Worm (Caenorhabditis elegans) whole organism, young adult: ENCODE data around the gene Y43F8B.17.
A peak's percentile ranks its signal among the peaks of the same experiment; 100 is the strongest.

ENCODE experiments used
- B0019.2 ChIP-seq: fragments of 200-800 bp; sonication (Bioruptor generic); conservative IDR thresholded peaks from 2 replicates; pipeline ENCODE4 v1.3.6; 2022; ENCODE audit warnings: missing genetic modification reagents, missing genetic modification characterization, missing compliant biosample characterization
- B0261.1 ChIP-seq: sonication (generic microtip); optimal IDR thresholded peaks from 2 replicates; lab custom pipeline; 2016; ENCODE audit warnings: mild to moderate bottlenecking, missing genetic modification characterization, moderate library complexity, missing compliant biosample characterization
- B0336.3 ChIP-seq: fragments of 200-800 bp; sonication (Bioruptor generic); IDR thresholded peaks from 2 replicates; pipeline ENCODE4 v1.3.6; 2022; ENCODE audit warnings: missing genetic modification characterization, missing compliant biosample characterization
- D2030.7 ChIP-seq: fragments of 200-800 bp; sonication (Bioruptor generic); IDR thresholded peaks from 2 replicates; pipeline ENCODE4 v1.3.6; 2022; ENCODE audit warnings: missing genetic modification reagents, missing genetic modification characterization, missing compliant biosample characterization
- F10E7.11 ChIP-seq: sonication (generic microtip); optimal IDR thresholded peaks from 2 replicates; lab custom pipeline; 2017; ENCODE audit warnings: mild to moderate bottlenecking, missing genetic modification characterization, moderate library complexity, missing compliant biosample characterization
- F57A8.1 ChIP-seq: fragments of 200-800 bp; sonication (Bioruptor generic); optimal IDR thresholded peaks from 2 replicates; lab custom pipeline; 2018; ENCODE audit warnings: mild to moderate bottlenecking, missing genetic modification characterization, moderate library complexity, missing compliant biosample characterization
- K11D2.4 ChIP-seq: fragments of 200-800 bp; sonication (Bioruptor generic); IDR thresholded peaks from 2 replicates; pipeline ENCODE4 v1.3.6; 2022; ENCODE audit warnings: missing genetic modification reagents, missing genetic modification characterization, missing compliant biosample characterization
- K12H6.12 ChIP-seq: fragments of 200-800 bp; sonication (Bioruptor generic); optimal IDR thresholded peaks from 2 replicates; lab custom pipeline; 2018; ENCODE audit warnings: mild to moderate bottlenecking, missing genetic modification characterization, missing compliant biosample characterization
- T26A5.8 ChIP-seq: sonication (generic microtip); optimal IDR thresholded peaks from 2 replicates; lab custom pipeline; 2016; ENCODE audit warnings: missing genetic modification characterization, missing compliant biosample characterization
- Y53G8AR.9 ChIP-seq: fragments of 200-800 bp; sonication (Bioruptor generic); conservative IDR thresholded peaks from 2 replicates; pipeline ENCODE4 v1.3.6; 2022; ENCODE audit warnings: missing genetic modification reagents, missing genetic modification characterization, missing compliant biosample characterization
- Y56A3A.18 ChIP-seq: fragments of 200-800 bp; sonication (Bioruptor generic); IDR thresholded peaks from 2 replicates; pipeline ENCODE4 v1.3.6; 2022; ENCODE audit warnings: missing genetic modification reagents, missing genetic modification characterization, missing compliant biosample characterization
- Y67H2A.10 ChIP-seq: fragments of 200-800 bp; sonication (Bioruptor generic); conservative IDR thresholded peaks from 2 replicates; pipeline ENCODE4 v1.3.6; 2022; ENCODE audit warnings: missing genetic modification reagents, missing genetic modification characterization, missing compliant biosample characterization
- aptf-2 ChIP-seq: fragments of 200-800 bp; sonication (Bioruptor generic); conservative IDR thresholded peaks from 2 replicates; pipeline ENCODE4 v1.3.6; 2022; ENCODE audit warnings: missing genetic modification reagents, missing genetic modification characterization, missing compliant biosample characterization
- atf-7 ChIP-seq: sonication (generic microtip); optimal IDR thresholded peaks from 2 replicates; lab custom pipeline; 2017; ENCODE audit warnings: mild to moderate bottlenecking, missing genetic modification characterization, missing compliant biosample characterization
- athp-1 ChIP-seq: sonication (generic microtip); optimal IDR thresholded peaks from 2 replicates; lab custom pipeline; 2017; ENCODE audit warnings: mild to moderate bottlenecking, missing genetic modification characterization, missing compliant biosample characterization
- attf-3 ChIP-seq: fragments of 200-800 bp; sonication (Bioruptor generic); conservative IDR thresholded peaks from 2 replicates; pipeline ENCODE4 v1.3.6; 2022; ENCODE audit warnings: missing genetic modification reagents, missing genetic modification characterization, missing compliant biosample characterization
- attf-5 ChIP-seq: fragments of 200-800 bp; sonication (Bioruptor generic); optimal IDR thresholded peaks from 2 replicates; lab custom pipeline; 2018; ENCODE audit warnings: mild to moderate bottlenecking, missing genetic modification characterization, missing compliant biosample characterization
- bed-1 ChIP-seq: fragments of 200-800 bp; sonication (Bioruptor generic); IDR thresholded peaks from 2 replicates; pipeline ENCODE4 v1.3.6; 2022; ENCODE audit warnings: missing genetic modification reagents, missing genetic modification characterization, missing compliant biosample characterization
- bed-2 ChIP-seq: fragments of 200-800 bp; sonication (Bioruptor generic); IDR thresholded peaks from 2 replicates; pipeline ENCODE4 v1.3.6; 2022; ENCODE audit warnings: missing genetic modification reagents, missing genetic modification characterization, missing compliant biosample characterization
- ccch-3 ChIP-seq: fragments of 200-800 bp; sonication (Bioruptor generic); optimal IDR thresholded peaks from 2 replicates; lab custom pipeline; 2018; ENCODE audit warnings: mild to moderate bottlenecking, missing genetic modification characterization, missing compliant biosample characterization
- cebp-1 ChIP-seq, 2 experiments: fragments of 200-800 bp in 1 of 2; sonication (Bioruptor generic) in 1 of 2; sonication (generic microtip) in 1 of 2; IDR thresholded peaks in 1 of 2; optimal IDR thresholded peaks in 1 of 2; 2 replicates each; pipeline versions ENCODE4 v1.3.6 to Lab custom; 2017 to 2022; ENCODE audit warnings: missing compliant biosample characterization in 2 of 2, missing genetic modification characterization in 2 of 2, mild to moderate bottlenecking in 1 of 2, missing genetic modification reagents in 1 of 2, moderate library complexity in 1 of 2
- cebp-2 ChIP-seq: fragments of 200-800 bp; sonication (Bioruptor generic); IDR thresholded peaks from 2 replicates; pipeline ENCODE4 v1.3.6; 2022; ENCODE audit warnings: missing genetic modification characterization, missing compliant biosample characterization
- ceh-100 ChIP-seq: fragments of 200-800 bp; sonication (Bioruptor generic); IDR thresholded peaks from 2 replicates; pipeline ENCODE4 v1.3.6; 2022; ENCODE audit warnings: missing genetic modification reagents, missing genetic modification characterization, missing compliant biosample characterization
- ceh-27 ChIP-seq: fragments of 200-800 bp; sonication (Bioruptor generic); optimal IDR thresholded peaks from 2 replicates; lab custom pipeline; 2018; ENCODE audit warnings: mild to moderate bottlenecking, missing genetic modification characterization, moderate library complexity, missing compliant biosample characterization
- egl-18 ChIP-seq: fragments of 200-800 bp; sonication (Bioruptor generic); IDR thresholded peaks from 2 replicates; pipeline ENCODE4 v1.3.6; 2022; ENCODE audit warnings: missing genetic modification reagents, missing genetic modification characterization, missing compliant biosample characterization
- ekl-4 ChIP-seq: fragments of 200-800 bp; sonication (Bioruptor generic); IDR thresholded peaks from 2 replicates; pipeline ENCODE4 v1.3.6; 2022; ENCODE audit warnings: missing genetic modification reagents, missing genetic modification characterization, missing compliant biosample characterization
- fkh-3 ChIP-seq: sonication (generic microtip); optimal IDR thresholded peaks from 2 replicates; lab custom pipeline; 2016; ENCODE audit warnings: mild to moderate bottlenecking, missing genetic modification characterization, missing compliant biosample characterization
- him-1 ChIP-seq: sonication (generic microtip); optimal IDR thresholded peaks from 2 replicates; lab custom pipeline; 2016; ENCODE audit warnings: missing genotype, missing genetic modification reagents, missing genetic modification characterization, missing compliant biosample characterization
- hlh-12 ChIP-seq: sonication (generic microtip); optimal IDR thresholded peaks from 2 replicates; lab custom pipeline; 2016; ENCODE audit warnings: missing genetic modification characterization, missing compliant biosample characterization
- lin-54 ChIP-seq: fragments of 200-800 bp; sonication (Bioruptor generic); optimal IDR thresholded peaks from 2 replicates; lab custom pipeline; 2018; ENCODE audit warnings: mild to moderate bottlenecking, missing genetic modification characterization, missing compliant biosample characterization
- madf-3 ChIP-seq: fragments of 200-800 bp; sonication (Bioruptor generic); IDR thresholded peaks from 2 replicates; pipeline ENCODE4 v1.3.6; 2022; ENCODE audit warnings: missing genetic modification reagents, missing genetic modification characterization, missing compliant biosample characterization
- madf-6 ChIP-seq: fragments of 200-800 bp; sonication (Bioruptor generic); IDR thresholded peaks from 2 replicates; pipeline ENCODE4 v1.3.6; 2022; ENCODE audit warnings: missing genetic modification reagents, missing genetic modification characterization, missing compliant biosample characterization
- madf-8 ChIP-seq: fragments of 200-800 bp; sonication (Bioruptor generic); conservative IDR thresholded peaks from 2 replicates; pipeline ENCODE4 v1.3.6; 2022; ENCODE audit warnings: missing genetic modification reagents, missing genetic modification characterization, missing compliant biosample characterization
- mcd-1 ChIP-seq: fragments of 200-800 bp; sonication (Bioruptor generic); IDR thresholded peaks from 2 replicates; pipeline ENCODE4 v1.3.6; 2022; ENCODE audit warnings: missing genetic modification reagents, missing genetic modification characterization, missing compliant biosample characterization
- nfya-2 ChIP-seq: fragments of 200-800 bp; sonication (Bioruptor generic); IDR thresholded peaks from 2 replicates; pipeline ENCODE4 v1.3.6; 2022; ENCODE audit warnings: missing genetic modification reagents, missing genetic modification characterization, missing compliant biosample characterization
- nfyb-1 ChIP-seq: fragments of 200-800 bp; sonication (Bioruptor generic); IDR thresholded peaks from 2 replicates; pipeline ENCODE4 v1.3.6; 2022; ENCODE audit warnings: missing genetic modification reagents, missing genetic modification characterization, missing compliant biosample characterization
- nhr-120 ChIP-seq: fragments of 200-800 bp; sonication (Bioruptor generic); IDR thresholded peaks from 2 replicates; pipeline ENCODE4 v1.3.6; 2022; ENCODE audit warnings: missing genetic modification characterization, missing compliant biosample characterization
- nhr-179 ChIP-seq: sonication (generic microtip); optimal IDR thresholded peaks from 2 replicates; lab custom pipeline; 2016; ENCODE audit warnings: mild to moderate bottlenecking, missing genetic modification characterization, missing compliant biosample characterization
- nhr-27 ChIP-seq: fragments of 200-800 bp; sonication (Bioruptor generic); optimal IDR thresholded peaks from 2 replicates; lab custom pipeline; 2018; ENCODE audit warnings: mild to moderate bottlenecking, missing genetic modification characterization, moderate library complexity, missing compliant biosample characterization
- pha-4 ChIP-seq: fragments of 150-350 bp; sonication (generic microtip); optimal IDR thresholded peaks from 2 replicates; lab custom pipeline; 2014; ENCODE audit warnings: missing biosample characterization, missing genetic modification reagents, missing genetic modification characterization
- rpc-1 ChIP-seq, 2 experiments: fragments of 150-350 bp in 1 of 2; sonication (generic microtip) in 1 of 2; optimal IDR thresholded peaks; 2 replicates each; lab custom pipeline; 2014 to 2018; ENCODE audit warnings: missing biosample characterization in 1 of 2, missing genetic modification characterization in 1 of 2, missing genetic modification reagents in 1 of 2, missing genotype in 1 of 2
- sea-2 ChIP-seq: fragments of 200-800 bp; sonication (Bioruptor generic); IDR thresholded peaks from 2 replicates; pipeline ENCODE4 v1.3.6; 2022; ENCODE audit warnings: missing genetic modification characterization, missing compliant biosample characterization
- snpc-1.3 ChIP-seq: sonication (generic microtip); optimal IDR thresholded peaks from 2 replicates; lab custom pipeline; 2017; ENCODE audit warnings: missing genetic modification characterization, mild to moderate bottlenecking, missing compliant biosample characterization, antibody characterized with exemption, moderate library complexity, missing genotype, missing genetic modification reagents; ENCODE audit not compliant: insufficient read depth
- sptf-2 ChIP-seq: fragments of 200-800 bp; sonication (Bioruptor generic); optimal IDR thresholded peaks from 2 replicates; lab custom pipeline; 2018; ENCODE audit warnings: mild to moderate bottlenecking, missing genetic modification characterization, missing compliant biosample characterization
- tbx-9 ChIP-seq: sonication (generic microtip); optimal IDR thresholded peaks from 2 replicates; lab custom pipeline; 2016; ENCODE audit warnings: borderline replicate concordance, missing genetic modification characterization, inconsistent platforms, missing compliant biosample characterization
- zfh-2 ChIP-seq: fragments of 200-800 bp; sonication (Bioruptor generic); conservative IDR thresholded peaks from 2 replicates; pipeline ENCODE4 v1.3.6; 2022; ENCODE audit warnings: missing genetic modification reagents, missing genetic modification characterization, missing compliant biosample characterization
- ztf-26 ChIP-seq: sonication (generic microtip); optimal IDR thresholded peaks from 2 replicates; lab custom pipeline; 2017; ENCODE audit warnings: missing genetic modification characterization, missing compliant biosample characterization

Y43F8B.17 gene

ce11 chrV:19522551-19523137 is 38.1 kb downstream of the Y43F8B.17 start:
- 0 out of 2 replicates have a peak, but pooled peaks have one; percentile 2 for TF ChIP-seq madf-3
- no peak for TF ChIP-seq B0019.2 (GFP tag; lab: Robert Waterston, UW)
- no peak for TF ChIP-seq T26A5.8
- TF ChIP-seq nhr-179 (tag; lab: Kevin White, UChicago): no peak
- TF ChIP-seq rpc-1 (optimal IDR thresholded peaks at IDR 0.05; lab: Kevin White, UChicago): peak; percentile 29
- no peak for TF ChIP-seq rpc-1 (tag; optimal IDR thresholded peaks at IDR 0.05; lab: Kevin White, UChicago)
- TF ChIP-seq ekl-4 (GFP tag; lab: Robert Waterston, UW): peak; percentile 88
- TF ChIP-seq ceh-100 (GFP tag; lab: Robert Waterston, UW): peak; percentile 35; the same call in 1 of the 2 replicates
- peak; percentile 28 for TF ChIP-seq athp-1
- peak; percentile 48 for TF ChIP-seq F57A8.1 (GFP tag; lab: Kevin White, UChicago)
- TF ChIP-seq ztf-26 (tag; lab: Kevin White, UChicago): peak; percentile 96
- TF ChIP-seq Y53G8AR.9 (GFP tag; lab: Robert Waterston, UW): peak; percentile 38; the same call in 1 of the 2 replicates
- no peak for TF ChIP-seq nhr-27 (tag; lab: Kevin White, UChicago)
- TF ChIP-seq F10E7.11 (tag; lab: Kevin White, UChicago): peak; percentile 50
- no peak for TF ChIP-seq sptf-2 (GFP tag; lab: Kevin White, UChicago)
- peak; percentile 38; the same call in 1 of the 2 replicates for TF ChIP-seq madf-6 (GFP tag; lab: Robert Waterston, UW)
- TF ChIP-seq K11D2.4: peak; percentile 91
- TF ChIP-seq nhr-120 (GFP tag; lab: Robert Waterston, UW): no peak
- TF ChIP-seq Y56A3A.18 (GFP tag; lab: Robert Waterston, UW): 0 out of 2 replicates have a peak, but pooled peaks have one; percentile 72
- no peak for TF ChIP-seq attf-3 (GFP tag; lab: Robert Waterston, UW)
- TF ChIP-seq ccch-3 (GFP tag; lab: Kevin White, UChicago): no peak
- peak; percentile 95 for TF ChIP-seq zfh-2 (GFP tag; lab: Robert Waterston, UW)
- no peak for TF ChIP-seq cebp-2
- no peak for TF ChIP-seq madf-8
- peak; percentile 63 for TF ChIP-seq attf-5
- TF ChIP-seq aptf-2 (GFP tag; lab: Robert Waterston, UW): no peak
- TF ChIP-seq cebp-1 (GFP tag; IDR thresholded peaks at IDR 0.05; lab: Robert Waterston, UW): no peak; the same call in 1 of the 2 replicates
- peak; percentile 82 for TF ChIP-seq cebp-1 (tag; optimal IDR thresholded peaks at IDR 0.05; lab: Kevin White, UChicago)
- TF ChIP-seq Y67H2A.10 (GFP tag; lab: Robert Waterston, UW): no peak
- TF ChIP-seq B0261.1 (tag; lab: Kevin White, UChicago): peak; percentile 18
- TF ChIP-seq nfya-2: no peak
- TF ChIP-seq nfyb-1: peak; percentile 94
- TF ChIP-seq pha-4: no peak
- TF ChIP-seq atf-7: peak; percentile 100
- peak; percentile 78; the same call in 1 of the 2 replicates for TF ChIP-seq B0336.3
- TF ChIP-seq egl-18 (GFP tag; lab: Robert Waterston, UW): 0 out of 2 replicates have a peak, but pooled peaks have one; percentile 18
- peak; percentile 69 for TF ChIP-seq ceh-27 (GFP tag; lab: Kevin White, UChicago)
- TF ChIP-seq fkh-3: peak; percentile 41
- TF ChIP-seq mcd-1 (GFP tag; lab: Robert Waterston, UW): peak; percentile 70; the same call in 1 of the 2 replicates
- no peak for TF ChIP-seq snpc-1.3 (tag; lab: Kevin White, UChicago)
- TF ChIP-seq bed-1 (GFP tag; lab: Robert Waterston, UW): no peak
- TF ChIP-seq lin-54 (GFP tag; lab: Kevin White, UChicago): peak; percentile 67
- TF ChIP-seq tbx-9 (tag; lab: Kevin White, UChicago): no peak
- no peak for TF ChIP-seq bed-2 (GFP tag; lab: Robert Waterston, UW)
- no peak for TF ChIP-seq D2030.7 (GFP tag; lab: Robert Waterston, UW)
- TF ChIP-seq K12H6.12 (tag; lab: Kevin White, UChicago): peak; percentile 85
- no peak for TF ChIP-seq hlh-12
- TF ChIP-seq him-1: no peak
- TF ChIP-seq sea-2: 0 out of 2 replicates have a peak, but pooled peaks have one; percentile 42
